Fruit fly (Drosophila melanogaster): Measurements from ENCODE around the gene Sec3.
A peak's percentile ranks its signal among the peaks of the same experiment; 100 is the strongest.

dm6 chr3L:17374956-17375621, 49.9 kb downstream of the Sec3 start:
- peak; percentile 3 for TF ChIP-seq CG10631 (GFP tag; optimal IDR thresholded peaks at IDR 0.05)
- no peak for TF ChIP-seq svp (GFP tag)
- TF ChIP-seq dac (GFP tag; optimal IDR thresholded peaks at IDR 0.05) = no peak
- TF ChIP-seq Hr39 (GFP tag; optimal IDR thresholded peaks at IDR 0.05) = no peak
- no peak for TF ChIP-seq topi (GFP tag; optimal IDR thresholded peaks at IDR 0.05)
- no peak for TF ChIP-seq CG4318 (GFP tag; optimal IDR thresholded peaks at IDR 0.05)
- no peak for TF ChIP-seq dsx (GFP tag; optimal IDR thresholded peaks at IDR 0.05; ENCODE audit: poor library complexity, severe bottlenecking)
- no peak for TF ChIP-seq fd59A (GFP tag; optimal IDR thresholded peaks at IDR 0.05)
